Fruit fly (Drosophila melanogaster) whole organism: ENCODE results near the gene CG5676.

ENCODE experiments used
- CG8478 ChIP-seq: fragments of >200 bp; optimal IDR thresholded peaks from 2 replicates; lab custom pipeline; 2018; ENCODE audit warnings: inconsistent platforms
- usp ChIP-seq: fragments of >200 bp; optimal IDR thresholded peaks from 2 replicates; lab custom pipeline; 2017; ENCODE audit warnings: missing biosample characterization, missing genetic modification characterization, mixed read lengths

dm6 chr2L:10255725-10256158 lies at the start of gene CG5676:
- TF ChIP-seq CG8478 (lab: Kevin White, UChicago) (no peak), usp (GFP tag; lab: Kevin White, UChicago) (no peak)
